Worm (Caenorhabditis elegans) whole organism, L4 larva: Measurements from ENCODE around the gene duxl-1.
"Not testable (repeated sequence)": the region's sequence is repeated elsewhere in the genome, so short reads cannot be mapped to it uniquely, and the experiment has no call there.

Experiments
- D1046.2 ChIP-seq: fragments of 200-800 bp; sonication (Bioruptor generic); IDR thresholded peaks from 2 replicates; pipeline ENCODE4 v1.3.6; 2022; ENCODE audit warnings: missing genetic modification characterization, missing compliant biosample characterization
- T26A8.4 ChIP-seq: fragments of 200-800 bp; sonication (Bioruptor generic); IDR thresholded peaks from 2 replicates; pipeline ENCODE4 v1.3.6; 2022; ENCODE audit warnings: missing genetic modification characterization, missing compliant biosample characterization
- Y48G9A.11 ChIP-seq: fragments of 200-800 bp; sonication (Bioruptor generic); IDR thresholded peaks from 2 replicates; pipeline ENCODE4 v1.3.6; 2022; ENCODE audit warnings: missing genetic modification reagents, missing genetic modification characterization, missing compliant biosample characterization
- attf-4 ChIP-seq: sonication (generic microtip); optimal IDR thresholded peaks from 3 replicates; lab custom pipeline; 2017; ENCODE audit warnings: missing biosample characterization, missing genetic modification characterization
- ctbp-1 ChIP-seq: fragments of 200-800 bp; sonication (Bioruptor generic); IDR thresholded peaks from 2 replicates; pipeline ENCODE4 v1.3.6; 2022; ENCODE audit warnings: missing genetic modification reagents, missing genetic modification characterization, missing compliant biosample characterization
- daf-16 ChIP-seq, 3 experiments: sonication (generic microtip); optimal IDR thresholded peaks; 2 replicates each; lab custom pipeline; 2016 to 2017; ENCODE audit warnings: missing genetic modification characterization in 3 of 3, missing genetic modification reagents in 3 of 3, mild to moderate bottlenecking in 2 of 3, missing compliant biosample characterization in 2 of 3, missing biosample characterization in 1 of 3, moderate library complexity in 1 of 3
- dmd-6 ChIP-seq: fragments of 200-800 bp; sonication (Bioruptor generic); IDR thresholded peaks from 2 replicates; pipeline ENCODE4 v1.3.6; 2022; ENCODE audit warnings: missing genetic modification reagents, missing genetic modification characterization, missing compliant biosample characterization
- dmd-9 ChIP-seq: fragments of 200-800 bp; sonication (Bioruptor generic); IDR thresholded peaks from 2 replicates; pipeline ENCODE4 v1.3.6; 2022; ENCODE audit warnings: missing genetic modification reagents, missing genetic modification characterization, missing compliant biosample characterization
- duxl-1 ChIP-seq: sonication (generic microtip); optimal IDR thresholded peaks from 2 replicates; lab custom pipeline; 2016; ENCODE audit warnings: mild to moderate bottlenecking, missing genetic modification characterization, moderate library complexity, missing compliant biosample characterization; ENCODE audit not compliant: poor library complexity
- gei-8 ChIP-seq: fragments of 200-800 bp; sonication (Bioruptor generic); optimal IDR thresholded peaks from 2 replicates; lab custom pipeline; 2018; ENCODE audit warnings: mild to moderate bottlenecking, missing genetic modification characterization, missing compliant biosample characterization
- hlh-11 ChIP-seq: fragments of 200-800 bp; sonication (Bioruptor generic); optimal IDR thresholded peaks from 2 replicates; lab custom pipeline; 2018; ENCODE audit warnings: mild to moderate bottlenecking, missing genetic modification characterization, missing compliant biosample characterization
- hmg-1.1 ChIP-seq: fragments of 200-800 bp; sonication (Bioruptor generic); IDR thresholded peaks from 2 replicates; pipeline ENCODE4 v1.3.6; 2022; ENCODE audit warnings: missing genetic modification reagents, missing genetic modification characterization, missing compliant biosample characterization
- jun-1 ChIP-seq: fragments of 150-350 bp; optimal IDR thresholded peaks from 2 replicates; lab custom pipeline; 2014; ENCODE audit warnings: missing biosample characterization, missing genetic modification reagents, missing genetic modification characterization
- lin-1 ChIP-seq: fragments of 200-800 bp; sonication (Bioruptor generic); IDR thresholded peaks from 2 replicates; pipeline ENCODE4 v1.3.6; 2022; ENCODE audit warnings: missing genetic modification reagents, missing genetic modification characterization, missing compliant biosample characterization
- lsy-2 ChIP-seq, 2 experiments: fragments of 150-350 bp in 1 of 2; sonication (generic microtip) in 1 of 2; optimal IDR thresholded peaks; 2 replicates each; lab custom pipeline; 2014 to 2017; ENCODE audit warnings: missing biosample characterization in 2 of 2, missing genetic modification characterization in 2 of 2
- mes-2 ChIP-seq: sonication (generic microtip); optimal IDR thresholded peaks from 2 replicates; lab custom pipeline; 2016; ENCODE audit warnings: missing genotype, mild to moderate bottlenecking, missing genetic modification characterization, missing compliant biosample characterization; ENCODE audit not compliant: poor library complexity, severe bottlenecking
- nhr-11 ChIP-seq: fragments of 150-350 bp; optimal IDR thresholded peaks from 2 replicates; lab custom pipeline; 2014; ENCODE audit warnings: missing biosample characterization, missing genetic modification characterization
- nhr-28 ChIP-seq: fragments of 150-350 bp; optimal IDR thresholded peaks from 2 replicates; lab custom pipeline; 2014; ENCODE audit warnings: missing biosample characterization, missing genetic modification characterization
- nhr-41 ChIP-seq: fragments of 200-800 bp; sonication (Bioruptor generic); IDR thresholded peaks from 2 replicates; pipeline ENCODE4 v1.3.6; 2022; ENCODE audit warnings: missing genetic modification reagents, missing genetic modification characterization, missing compliant biosample characterization
- php-3 ChIP-seq: fragments of 200-800 bp; sonication (Bioruptor generic); IDR thresholded peaks from 2 replicates; pipeline ENCODE4 v1.3.6; 2022; ENCODE audit warnings: missing genetic modification reagents, missing genetic modification characterization, missing compliant biosample characterization
- pqm-1 ChIP-seq: sonication (generic microtip); optimal IDR thresholded peaks from 2 replicates; lab custom pipeline; 2017; ENCODE audit warnings: missing biosample characterization, missing genetic modification characterization
- sdz-12 ChIP-seq: fragments of 200-800 bp; sonication (Bioruptor generic); optimal IDR thresholded peaks from 2 replicates; lab custom pipeline; 2018; ENCODE audit warnings: mild to moderate bottlenecking, missing genetic modification characterization, missing compliant biosample characterization
- skn-1 ChIP-seq: fragments of 150-350 bp; optimal IDR thresholded peaks from 2 replicates; lab custom pipeline; 2014; ENCODE audit warnings: missing biosample characterization, missing genetic modification characterization
- tag-97 ChIP-seq: fragments of 200-800 bp; sonication (Bioruptor generic); IDR thresholded peaks from 2 replicates; pipeline ENCODE4 v1.3.6; 2022; ENCODE audit warnings: missing genetic modification characterization, missing compliant biosample characterization
- tra-1 ChIP-seq: fragments of 200-800 bp; sonication (Bioruptor generic); IDR thresholded peaks from 2 replicates; pipeline ENCODE4 v1.3.6; 2022; ENCODE audit warnings: missing genetic modification reagents, missing genetic modification characterization, missing compliant biosample characterization
- unc-62 ChIP-seq, 3 experiments: fragments of 150-350 bp in 1 of 3; sonication (generic microtip); optimal IDR thresholded peaks in 2 of 3; peaks in 1 of 3; 1 replicate in 1 of 3; 2 replicates in 2 of 3; lab custom pipeline; 2014 to 2017; ENCODE audit warnings: missing biosample characterization in 3 of 3, missing genetic modification characterization in 3 of 3, missing genetic modification reagents in 3 of 3, missing genotype in 1 of 3
- zag-1 ChIP-seq: fragments of 150-350 bp; optimal IDR thresholded peaks from 2 replicates; lab custom pipeline; 2014; ENCODE audit warnings: missing biosample characterization, missing genetic modification characterization

The duxl-1 gene

DNA sequence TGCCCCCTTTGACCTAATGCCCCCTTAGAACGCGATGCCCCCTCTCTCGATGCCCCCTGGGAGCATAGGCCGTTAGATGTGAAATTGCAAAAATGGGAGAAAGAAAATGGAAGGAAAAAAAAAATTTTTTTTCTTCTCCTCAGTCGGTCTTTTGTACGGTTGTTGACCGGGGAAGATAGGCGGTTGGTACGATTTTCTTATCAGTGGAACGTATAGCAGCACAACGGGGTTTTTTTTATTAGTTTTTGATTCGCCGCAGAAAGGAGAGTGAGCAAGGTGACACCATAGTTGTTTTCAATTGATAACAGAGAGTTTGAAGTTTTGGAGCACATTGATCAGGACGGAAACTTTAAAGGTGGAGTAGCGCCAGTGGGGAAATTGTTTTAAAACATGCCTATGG is 3.8 kb upstream of the duxl-1 start:
- TF ChIP-seq daf-16 (GFP tag; optimal IDR thresholded peaks at IDR 0.05; lab: Kevin White, UChicago) = not testable (repeated sequence)
- peak; percentile 48 for TF ChIP-seq daf-16 (tag; optimal IDR thresholded peaks at IDR 0.05; lab: Kevin White, UChicago)
- TF ChIP-seq dmd-6 (GFP tag; lab: Robert Waterston, UW) = peak; percentile 88
- TF ChIP-seq php-3 (GFP tag; lab: Robert Waterston, UW) = peak; percentile 70
- TF ChIP-seq nhr-28 (tag; lab: Kevin White, UChicago) = peak; percentile 47
- TF ChIP-seq lin-1 (GFP tag; lab: Robert Waterston, UW) = peak; percentile 43; the same call in 1 of the 2 replicates
- TF ChIP-seq pqm-1 (tag; lab: Kevin White, UChicago) = peak; percentile 68
- 0 out of 2 replicates have a peak, but pooled peaks have one; percentile 45 for TF ChIP-seq T26A8.4 (GFP tag; lab: Robert Waterston, UW)
- TF ChIP-seq duxl-1 = peak; percentile 26
- TF ChIP-seq tra-1 (GFP tag; lab: Robert Waterston, UW) = peak; percentile 55; the same call in 1 of the 2 replicates
- TF ChIP-seq nhr-41 = 0 out of 2 replicates have a peak, but pooled peaks have one; percentile 14
- TF ChIP-seq dmd-9 (GFP tag; lab: Robert Waterston, UW) = 0 out of 2 replicates have a peak, but pooled peaks have one; percentile 27
- TF ChIP-seq hlh-11 = peak; percentile 36

- TF ChIP-seq nhr-11; zag-1 (tag; lab: Kevin White, UChicago); lin-1 (GFP tag; lab: Robert Waterston, UW): not testable (repeated sequence)
- TF ChIP-seq, all 104 proteins: peak for 0; not testable (repeated sequence) for 104
Observed at ce11 chrII:1660888-1661287, 2.6 kb upstream of the duxl-1 start, which contains the start of gene ZC204.13. ZC204.13 (minus strand) TSS chrII:1660988.

DNA sequence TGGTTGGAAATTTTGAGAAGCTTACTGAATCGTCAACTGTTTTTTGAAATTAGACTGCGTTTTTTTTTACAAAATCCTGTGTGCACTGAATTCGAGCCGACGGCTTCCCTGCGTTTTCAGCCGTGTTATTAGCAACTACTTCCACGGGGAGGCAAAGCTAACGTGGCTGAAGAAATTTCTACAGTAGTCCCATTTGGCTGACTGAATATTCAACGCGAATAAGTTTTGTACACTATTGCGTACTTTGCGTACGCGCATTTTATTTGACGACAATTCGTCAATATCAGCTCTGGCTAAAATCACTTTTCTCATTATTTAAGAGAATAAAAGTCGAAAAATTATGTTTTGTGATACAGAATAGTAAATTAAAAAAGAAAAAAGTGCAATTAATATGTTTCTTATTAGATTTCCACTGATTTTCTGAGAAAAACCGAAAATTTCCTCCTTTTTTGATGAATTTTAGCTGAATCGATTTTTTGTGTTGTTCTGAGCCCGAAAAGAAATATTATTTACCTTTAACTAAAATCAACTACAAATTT is 2.1 kb upstream of the duxl-1 start:
- peak; percentile 49 for TF ChIP-seq hmg-1.1 (GFP tag; lab: Robert Waterston, UW)
- 0 out of 2 replicates have a peak, but pooled peaks have one; percentile 24 for TF ChIP-seq D1046.2
- peak; percentile 72 for TF ChIP-seq Y48G9A.11 (GFP tag; lab: Robert Waterston, UW)
- 0 out of 2 replicates have a peak, but pooled peaks have one; percentile 43 for TF ChIP-seq T26A8.4 (GFP tag; lab: Robert Waterston, UW)
- TF ChIP-seq dmd-6 (GFP tag; lab: Robert Waterston, UW) = peak; percentile 23; the same call in 1 of the 2 replicates
- 0 out of 2 replicates have a peak, but pooled peaks have one; percentile 16 for TF ChIP-seq tra-1 (GFP tag; lab: Robert Waterston, UW)
- peak; percentile 26 for TF ChIP-seq mes-2 (tag; lab: Kevin White, UChicago)
- TF ChIP-seq duxl-1 = peak; percentile 51

DNA sequence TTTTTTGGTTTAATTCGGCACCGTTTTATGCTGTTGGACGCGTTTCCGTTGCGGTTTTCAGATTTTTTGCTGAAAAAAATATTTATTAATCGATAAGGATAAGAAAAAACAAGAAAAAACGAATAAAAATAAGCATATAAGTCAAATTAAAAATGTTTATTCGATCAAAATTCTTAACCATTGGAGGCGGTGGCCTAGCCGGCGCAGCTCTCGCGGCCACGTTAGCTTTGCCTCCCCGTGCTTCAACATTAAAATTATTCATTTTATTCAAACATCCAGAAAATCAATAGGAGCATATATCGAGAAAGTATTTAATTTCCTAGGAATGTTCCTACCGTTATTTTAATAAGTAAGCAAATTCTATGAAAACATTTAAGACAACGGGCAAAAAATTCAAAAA is 618 bp upstream of the duxl-1 start, which contains the start of gene ZC204.14:
TSS of gene ZC204.14 (minus strand) at position 69 of the 400 bp plus-strand sequence.
- TF ChIP-seq hmg-1.1 (GFP tag; lab: Robert Waterston, UW) (no peak), jun-1 (tag; lab: Kevin White, UChicago) (no peak), ctbp-1 (no peak), unc-62 (GFP tag; optimal IDR thresholded peaks at IDR 0.05 in 1 of 2; lab: Kevin White, UChicago) (no peak), unc-62 (tag; optimal IDR thresholded peaks at IDR 0.05; lab: Kevin White, UChicago) (no peak), mes-2 (tag; lab: Kevin White, UChicago) (peak; percentile 51), lsy-2 (tag; optimal IDR thresholded peaks at IDR 0.05; lab: Kevin White, UChicago) (peak in 1 of 2 experiments; percentile 46)

ce11 chrII:1666025-1666424 is 2.5 kb downstream of the duxl-1 start, which contains the start of gene srlf-29:
srlf-29 (plus strand) TSS chrII:1666325.
- TF ChIP-seq T26A8.4 (GFP tag; lab: Robert Waterston, UW) (no peak), unc-62 (GFP tag; optimal IDR thresholded peaks at IDR 0.05 in 1 of 2; lab: Kevin White, UChicago) (peak in 1 of 2 experiments; percentile 49), unc-62 (tag; optimal IDR thresholded peaks at IDR 0.05; lab: Kevin White, UChicago) (no peak), gei-8 (GFP tag; lab: Kevin White, UChicago) (no peak), sdz-12 (GFP tag; lab: Kevin White, UChicago) (no peak), tag-97 (no peak), attf-4 (tag; lab: Kevin White, UChicago) (no peak), skn-1 (no peak)
